Worm (Caenorhabditis elegans) whole organism, late embryonic: Measurements from ENCODE around the gene Y46G5A.38.

ENCODE experiments used
- K09A11.1 ChIP-seq: sonication (generic microtip); optimal IDR thresholded peaks from 2 replicates; lab custom pipeline; 2017; ENCODE audit warnings: antibody characterized with exemption, mild to moderate bottlenecking, missing genetic modification characterization, missing compliant biosample characterization; ENCODE audit not compliant: insufficient read depth
- ceh-18 ChIP-seq: sonication (generic microtip); optimal IDR thresholded peaks from 2 replicates; lab custom pipeline; 2016; ENCODE audit warnings: missing genetic modification characterization, missing compliant biosample characterization
- dmd-4 ChIP-seq: sonication (generic microtip); optimal IDR thresholded peaks from 2 replicates; lab custom pipeline; 2016; ENCODE audit warnings: borderline replicate concordance, missing genetic modification characterization, missing compliant biosample characterization
- fax-1 ChIP-seq: sonication (generic microtip); optimal IDR thresholded peaks from 2 replicates; lab custom pipeline; 2016; ENCODE audit warnings: missing genotype, missing genetic modification characterization, missing compliant biosample characterization
- fkh-10 ChIP-seq: fragments of 150-350 bp; optimal IDR thresholded peaks from 2 replicates; lab custom pipeline; 2014; ENCODE audit warnings: missing biosample characterization, missing genetic modification reagents, missing genetic modification characterization
- lim-6 ChIP-seq: sonication (generic microtip); optimal IDR thresholded peaks from 2 replicates; lab custom pipeline; 2016; ENCODE audit warnings: missing genetic modification characterization, missing compliant biosample characterization
- nfya-1 ChIP-seq: sonication (generic microtip); optimal IDR thresholded peaks from 2 replicates; lab custom pipeline; 2017; ENCODE audit warnings: missing genetic modification characterization, mild to moderate bottlenecking, missing compliant biosample characterization, antibody characterized with exemption, moderate library complexity
- nhr-11 ChIP-seq: fragments of 150-350 bp; optimal IDR thresholded peaks from 2 replicates; lab custom pipeline; 2014; ENCODE audit warnings: missing biosample characterization, missing genetic modification characterization
- odd-2 ChIP-seq: sonication (generic microtip); optimal IDR thresholded peaks from 2 replicates; lab custom pipeline; 2017; ENCODE audit warnings: antibody characterized with exemption, mild to moderate bottlenecking, missing genetic modification characterization, missing compliant biosample characterization
- pha-4 ChIP-seq: fragments of 150-350 bp; optimal IDR thresholded peaks from 2 replicates; lab custom pipeline; 2018; ENCODE audit warnings: missing biosample characterization, missing genetic modification reagents, missing genetic modification characterization
- pqm-1 ChIP-seq: sonication (generic microtip); optimal IDR thresholded peaks from 2 replicates; lab custom pipeline; 2016; ENCODE audit warnings: missing genetic modification characterization, missing compliant biosample characterization
- pros-1 ChIP-seq: fragments of 150-350 bp; optimal IDR thresholded peaks from 2 replicates; lab custom pipeline; 2014; ENCODE audit warnings: missing biosample characterization, missing genetic modification reagents, missing genetic modification characterization
- sox-2 ChIP-seq: fragments of 200-800 bp; sonication (Bioruptor generic); IDR thresholded peaks from 2 replicates; pipeline ENCODE4 v1.3.6; 2022; ENCODE audit warnings: missing genetic modification reagents, missing genetic modification characterization, missing compliant biosample characterization

- TF ChIP-seq fkh-10 (GFP tag; lab: Kevin White, UChicago) (no peak), fax-1 (no peak), ceh-18 (tag; lab: Kevin White, UChicago) (no peak), lim-6 (tag; lab: Kevin White, UChicago) (no peak), pros-1 (no peak), dmd-4 (tag; lab: Kevin White, UChicago) (no peak), nfya-1 (tag; lab: Kevin White, UChicago) (no peak), pqm-1 (no peak), K09A11.1 (tag; lab: Kevin White, UChicago) (no peak), nhr-11 (tag; lab: Kevin White, UChicago) (no peak), odd-2 (tag; lab: Kevin White, UChicago) (no peak), sox-2 (GFP tag; lab: Robert Waterston, UW) (no peak), pha-4 (tag; lab: Kevin White, UChicago) (no peak)
These were observed 27.5 kb upstream of the Y46G5A.38 start for ce11 chrII:12799364-12799763.
